Fruit fly (Drosophila melanogaster): ENCODE measurements around the gene Unc-115b.
"Not testable (repeated sequence)": the region's sequence is repeated elsewhere in the genome, so short reads cannot be mapped to it uniquely, and the experiment has no call there.

Gene Unc-115b

dm6 chr3R:9702567-9702966 is 10.0 kb upstream of the Unc-115b start (continued):
- TF ChIP-seq dsf (GFP tag; optimal IDR thresholded peaks at IDR 0.05; ENCODE audit: borderline replicate concordance) (peak; percentile 39), Hnf4 (GFP tag; optimal IDR thresholded peaks at IDR 0.05) (peak; percentile 67), jim (GFP tag; optimal IDR thresholded peaks at IDR 0.05) (no peak), foxo (GFP tag; optimal IDR thresholded peaks at IDR 0.05) (peak in 1 of 2 experiments; percentile 65), Sp1 (GFP tag; optimal IDR thresholded peaks at IDR 0.05) (peak; percentile 22), OdsH (GFP tag; optimal IDR thresholded peaks at IDR 0.05) (peak; percentile 58), ey (GFP tag; optimal IDR thresholded peaks at IDR 0.05) (peak; percentile 67), CrebA (GFP tag; optimal IDR thresholded peaks at IDR 0.05; ENCODE audit: borderline replicate concordance) (no peak), Hr78 (GFP tag; optimal IDR thresholded peaks at IDR 0.05) (no peak), sage (GFP tag; optimal IDR thresholded peaks at IDR 0.05) (no peak)

DNA sequence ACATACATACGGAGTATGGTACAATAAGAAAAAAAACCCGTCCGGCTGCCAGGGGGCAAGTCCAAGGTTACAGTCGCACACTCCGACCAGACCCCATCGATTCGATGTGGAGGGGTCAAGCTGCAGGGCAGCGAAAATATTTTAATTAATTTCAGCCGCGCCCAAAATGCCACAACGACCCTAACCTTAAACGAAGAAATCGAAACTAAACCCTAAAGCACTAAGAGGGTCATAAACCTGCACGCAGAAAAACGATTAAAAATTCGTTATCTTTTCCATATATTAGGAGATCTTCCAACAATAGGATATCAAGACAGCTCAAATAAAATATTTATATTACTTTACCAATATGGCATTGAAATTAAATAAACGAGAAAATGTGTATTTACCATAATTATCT is 9.3 kb upstream of the Unc-115b start:
- TF ChIP-seq sage (GFP tag; optimal IDR thresholded peaks at IDR 0.05) (peak; percentile 22), rgr (GFP tag; optimal IDR thresholded peaks at IDR 0.05) (peak; percentile 23), ey (GFP tag; optimal IDR thresholded peaks at IDR 0.05) (no peak), Mio (GFP tag; optimal IDR thresholded peaks at IDR 0.05) (no peak), Hr78 (GFP tag; optimal IDR thresholded peaks at IDR 0.05) (no peak), Hr83 (GFP tag; optimal IDR thresholded peaks at IDR 0.05; ENCODE audit: poor library complexity, severe bottlenecking) (no peak)

DNA sequence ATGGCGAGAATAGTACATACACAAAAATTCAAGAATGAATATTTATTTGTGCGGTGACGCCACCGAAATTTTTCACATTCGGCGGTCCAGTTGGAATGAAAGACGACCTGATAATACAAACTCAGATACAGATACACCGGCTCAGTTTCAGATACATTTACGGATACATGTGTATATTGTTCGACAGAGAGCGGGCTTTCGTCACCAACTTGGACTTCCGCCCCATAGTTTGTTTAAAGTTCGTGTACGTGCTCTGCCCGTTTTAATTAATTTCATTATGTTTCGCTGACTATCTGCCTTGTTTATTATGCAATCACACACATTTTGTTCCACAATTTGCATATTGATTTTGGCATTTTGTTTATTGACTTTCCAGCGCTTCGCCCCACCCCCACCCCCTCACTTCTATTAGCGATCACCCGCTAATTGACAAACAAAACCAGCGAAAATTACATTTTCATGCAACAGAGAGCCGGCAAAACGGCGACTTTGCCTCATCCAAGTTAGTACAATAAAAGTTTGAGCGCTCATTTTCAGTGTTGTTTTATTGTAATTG is 8.7 kb upstream of the Unc-115b start:
- TF ChIP-seq foxo (GFP tag; optimal IDR thresholded peaks at IDR 0.05), result peak in 1 of 2 experiments; percentile 7
- peak; percentile 5 for TF ChIP-seq Sp1 (GFP tag; optimal IDR thresholded peaks at IDR 0.05)
- TF ChIP-seq h (GFP tag; optimal IDR thresholded peaks at IDR 0.05), result peak; percentile 42
- peak; percentile 56 for TF ChIP-seq OdsH (GFP tag; optimal IDR thresholded peaks at IDR 0.05)
- TF ChIP-seq HLH106 (tag; optimal IDR thresholded peaks at IDR 0.05), result peak; percentile 22
- peak; percentile 23 for TF ChIP-seq Hr83 (GFP tag; optimal IDR thresholded peaks at IDR 0.05; ENCODE audit: poor library complexity, severe bottlenecking)
- TF ChIP-seq rgr (GFP tag; optimal IDR thresholded peaks at IDR 0.05), result peak; percentile 62
- peak; percentile 1 for TF ChIP-seq Jra (GFP tag; optimal IDR thresholded peaks at IDR 0.05)
- no peak for TF ChIP-seq psq (GFP tag; optimal IDR thresholded peaks at IDR 0.05)
- TF ChIP-seq dmrt93B (GFP tag; optimal IDR thresholded peaks at IDR 0.05), result peak; percentile 3
- TF ChIP-seq ey (GFP tag; optimal IDR thresholded peaks at IDR 0.05), result no peak

dm6 chr3R:9700513-9700912 is 7.9 kb upstream of the Unc-115b start:
- TF ChIP-seq CG32264 (GFP tag; optimal IDR thresholded peaks at IDR 0.05) (no peak), Rel (GFP tag; optimal IDR thresholded peaks at IDR 0.05) (no peak), Rel (tag; optimal IDR thresholded peaks at IDR 0.05) (peak; percentile 96), ey (GFP tag; optimal IDR thresholded peaks at IDR 0.05) (no peak), dsf (GFP tag; optimal IDR thresholded peaks at IDR 0.05; ENCODE audit: borderline replicate concordance) (no peak), rgr (GFP tag; optimal IDR thresholded peaks at IDR 0.05) (no peak)

DNA sequence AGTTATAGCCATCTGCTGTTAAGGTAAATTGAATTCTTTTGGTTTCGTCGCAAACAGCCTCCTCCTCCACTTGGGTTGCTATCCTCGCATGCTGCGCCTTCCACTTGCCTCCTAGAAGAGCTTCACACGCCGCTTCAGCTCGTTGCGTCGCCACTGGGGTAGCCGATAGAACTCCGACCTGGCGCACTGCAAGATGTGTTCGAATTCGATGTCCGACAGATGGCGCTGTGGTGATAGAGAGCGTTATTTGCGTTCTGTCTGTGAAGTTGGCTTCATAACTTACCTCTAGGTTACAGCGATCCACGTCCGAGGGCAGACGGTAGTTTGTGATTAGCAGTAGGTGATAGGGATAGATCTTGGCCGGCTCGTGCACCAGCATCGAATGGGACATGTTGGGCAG is 2.4 kb upstream of the Unc-115b start:
- TF ChIP-seq N (GFP tag; optimal IDR thresholded peaks at IDR 0.05) (no peak), sv (GFP tag; optimal IDR thresholded peaks at IDR 0.05) (no peak), CG9705 (GFP tag; optimal IDR thresholded peaks at IDR 0.05) (no peak), foxo (GFP tag; optimal IDR thresholded peaks at IDR 0.05) (no peak), Hr83 (GFP tag; optimal IDR thresholded peaks at IDR 0.05; ENCODE audit: poor library complexity, severe bottlenecking) (no peak), sage (GFP tag; optimal IDR thresholded peaks at IDR 0.05) (no peak)

- TF ChIP-seq woc (GFP tag; optimal IDR thresholded peaks at IDR 0.05); br (GFP tag; optimal IDR thresholded peaks at IDR 0.05); dl (GFP tag; optimal IDR thresholded peaks at IDR 0.05; ENCODE audit: insufficient read depth in 1 of 2, partially characterized antibody in 2 of 2): not testable (repeated sequence)
Observed at dm6 chr3R:9685376-9685775, 7.2 kb downstream of the Unc-115b start, which contains the start of the genes eca and CG18542. Gene eca, minus strand, starts transcription at chr3R:9685476. Gene CG18542, plus strand, starts transcription at chr3R:9685760.
